Worm (Caenorhabditis elegans): ENCODE results near the gene F46B6.5.

DNA sequence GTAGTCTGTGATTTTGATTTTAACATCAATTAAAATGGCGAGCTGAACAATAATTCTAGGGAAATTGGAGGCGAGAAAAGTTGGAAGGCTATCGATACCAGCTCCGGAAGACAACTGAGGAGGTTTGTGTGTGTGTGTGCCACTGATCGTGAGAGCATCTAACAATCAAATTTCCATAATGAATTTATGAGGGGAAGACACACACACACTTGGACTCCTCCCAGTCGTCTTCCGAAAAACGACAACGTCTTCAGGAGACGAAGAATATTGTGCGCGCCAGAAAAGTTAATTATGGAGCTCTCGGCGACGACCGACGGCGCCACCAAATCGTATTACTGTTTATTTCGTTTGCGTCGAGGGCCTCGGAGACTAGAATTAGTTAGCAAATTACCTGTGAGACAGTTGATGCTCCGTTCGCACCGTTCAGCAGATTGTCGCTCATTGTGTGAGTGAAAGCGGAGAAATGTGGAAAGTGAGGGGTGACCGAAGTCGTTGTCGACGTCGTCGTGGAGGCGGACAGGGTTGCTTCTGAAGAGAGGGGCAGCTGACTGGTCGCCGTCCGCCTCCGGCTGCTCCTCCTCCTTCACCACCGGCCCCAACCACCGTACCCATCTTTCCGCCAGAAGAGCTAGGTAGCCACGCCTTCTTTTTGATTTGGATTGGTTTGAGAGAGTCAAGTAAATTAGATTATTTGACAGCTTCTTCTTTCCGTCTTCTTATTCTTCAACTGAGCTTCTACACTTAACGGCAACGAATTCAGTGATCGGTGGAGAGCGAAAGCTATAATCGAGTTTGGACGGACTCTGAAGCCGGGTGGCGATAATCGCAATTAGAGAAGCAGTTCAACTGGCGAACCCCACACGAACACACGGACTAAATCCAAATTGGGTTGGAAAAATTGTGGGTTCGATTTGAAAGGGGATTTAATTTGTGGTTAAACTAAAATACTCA, 13.8 kb downstream of the F46B6.5 start, which contains the start of gene unc-42:
- TF ChIP-seq nfya-1 (tag; optimal IDR thresholded peaks at IDR 0.05): peak; percentile 33
- TF ChIP-seq ceh-18 (tag; optimal IDR thresholded peaks at IDR 0.05): no peak
- no peak for TF ChIP-seq elt-2 (tag; optimal IDR thresholded peaks at IDR 0.05)
- TF ChIP-seq ama-1 (optimal IDR thresholded peaks at IDR 0.05): no peak

Measured in whole organism, late embryonic.